Fruit fly (Drosophila melanogaster) whole organism, prepupa: ENCODE measurements around the gene CG13239.

ENCODE experiments used
- Blimp-1 ChIP-seq: fragments of 200-800 bp; sonication (Bioruptor generic); optimal IDR thresholded peaks from 3 replicates; lab custom pipeline; 2017; ENCODE audit warnings: missing biosample characterization, missing genetic modification characterization, mild to moderate bottlenecking, moderate library complexity, missing genetic modification reagents
- CG10631 ChIP-seq: fragments of 200-800 bp; sonication (Bioruptor generic); optimal IDR thresholded peaks from 2 replicates; lab custom pipeline; 2016; ENCODE audit warnings: missing biosample characterization, missing genetic modification characterization
- CG10669 ChIP-seq: fragments of 200-800 bp; sonication (Bioruptor generic); optimal IDR thresholded peaks from 3 replicates; lab custom pipeline; 2018; ENCODE audit warnings: missing biosample characterization, mild to moderate bottlenecking, missing genetic modification characterization, moderate library complexity
- CG11294 ChIP-seq: fragments of 200-800 bp; sonication (Bioruptor generic); IDR thresholded peaks from 2 replicates; pipeline ENCODE4 v1.3.6; 2022; ENCODE audit warnings: missing biosample characterization, missing genetic modification characterization
- CG11762 ChIP-seq: fragments of 200-800 bp; sonication (Bioruptor generic); optimal IDR thresholded peaks from 3 replicates; lab custom pipeline; 2016; ENCODE audit warnings: missing biosample characterization, missing genetic modification characterization; ENCODE audit not compliant: insufficient read depth
- CG1621 ChIP-seq: fragments of 200-800 bp; sonication (Bioruptor generic); optimal IDR thresholded peaks from 3 replicates; lab custom pipeline; 2018; ENCODE audit warnings: missing biosample characterization, mild to moderate bottlenecking, missing genetic modification characterization
- CG16779 ChIP-seq: fragments of 200-800 bp; sonication (Bioruptor generic); optimal IDR thresholded peaks from 3 replicates; lab custom pipeline; 2017; ENCODE audit warnings: missing biosample characterization, mild to moderate bottlenecking, missing genetic modification characterization
- CG3032 ChIP-seq: fragments of 200-800 bp; optimal IDR thresholded peaks from 2 replicates; lab custom pipeline; 2019; ENCODE audit warnings: missing biosample characterization, mild to moderate bottlenecking, missing genetic modification characterization, moderate library complexity
- CG32006 ChIP-seq: fragments of 200-800 bp; sonication (Bioruptor generic); optimal IDR thresholded peaks from 3 replicates; lab custom pipeline; 2017; ENCODE audit warnings: missing biosample characterization, mild to moderate bottlenecking, missing genetic modification characterization
- CG34406 ChIP-seq: fragments of 200-800 bp; sonication (Bioruptor generic); optimal IDR thresholded peaks from 3 replicates; lab custom pipeline; 2016; ENCODE audit warnings: missing biosample characterization, missing genetic modification characterization
- CG3919 ChIP-seq: fragments of 200-800 bp; sonication (Bioruptor generic); optimal IDR thresholded peaks from 3 replicates; lab custom pipeline; 2016; ENCODE audit warnings: missing biosample characterization, missing genetic modification characterization
- CG4318 ChIP-seq: fragments of 200-800 bp; sonication (Bioruptor generic); optimal IDR thresholded peaks from 3 replicates; lab custom pipeline; 2017; ENCODE audit warnings: missing biosample characterization, mild to moderate bottlenecking, missing genetic modification characterization
- CG6163 ChIP-seq: fragments of 200-800 bp; sonication (Bioruptor generic); IDR thresholded peaks from 3 replicates; pipeline ENCODE4 v1.3.6; 2022; ENCODE audit warnings: missing biosample characterization, missing genetic modification characterization
- CG6276 ChIP-seq: fragments of 200-800 bp; sonication (Bioruptor generic); optimal IDR thresholded peaks from 2 replicates; lab custom pipeline; 2017; ENCODE audit warnings: missing biosample characterization, mild to moderate bottlenecking, missing genetic modification characterization
- CG6854 ChIP-seq: fragments of 200-800 bp; sonication (Bioruptor generic); optimal IDR thresholded peaks from 2 replicates; lab custom pipeline; 2017; ENCODE audit warnings: missing biosample characterization, mild to moderate bottlenecking, missing genetic modification characterization
- CG7368 ChIP-seq: fragments of 200-800 bp; sonication (Bioruptor generic); optimal IDR thresholded peaks from 3 replicates; lab custom pipeline; 2016; ENCODE audit warnings: missing biosample characterization, missing genetic modification characterization
- CG8319 ChIP-seq: fragments of 200-800 bp; sonication (Bioruptor generic); optimal IDR thresholded peaks from 3 replicates; lab custom pipeline; 2016; ENCODE audit warnings: missing biosample characterization, missing genetic modification characterization
- CG8632 ChIP-seq: fragments of 200-800 bp; sonication (Bioruptor generic); optimal IDR thresholded peaks from 3 replicates; lab custom pipeline; 2016; ENCODE audit warnings: missing biosample characterization, missing genetic modification characterization
- CG9139 ChIP-seq: fragments of 200-800 bp; sonication (Bioruptor generic); optimal IDR thresholded peaks from 3 replicates; lab custom pipeline; 2017; ENCODE audit warnings: missing biosample characterization, mild to moderate bottlenecking, missing genetic modification characterization
- Eip75B ChIP-seq: fragments of 200-800 bp; sonication (Bioruptor generic); optimal IDR thresholded peaks from 3 replicates; lab custom pipeline; 2016; ENCODE audit warnings: missing biosample characterization, missing genetic modification characterization
- Eip78C ChIP-seq: fragments of 200-800 bp; sonication (Bioruptor generic); peaks from one replicate; lab custom pipeline; 2016; ENCODE audit warnings: missing biosample characterization, missing genetic modification characterization
- Ets21C ChIP-seq: fragments of 200-800 bp; sonication (Bioruptor generic); optimal IDR thresholded peaks from 3 replicates; lab custom pipeline; 2016; ENCODE audit warnings: missing biosample characterization, missing genetic modification characterization
- Ets96B ChIP-seq: fragments of 200-800 bp; optimal IDR thresholded peaks from 2 replicates; lab custom pipeline; 2019; ENCODE audit warnings: missing biosample characterization, mild to moderate bottlenecking, missing genetic modification characterization, moderate library complexity
- Gug ChIP-seq: fragments of 200-800 bp; sonication (Bioruptor generic); IDR thresholded peaks from 2 replicates; pipeline ENCODE4 v1.3.6; 2022; ENCODE audit warnings: missing biosample characterization, missing genetic modification characterization
- Hr4 ChIP-seq: fragments of 200-800 bp; sonication (Bioruptor generic); optimal IDR thresholded peaks from 3 replicates; lab custom pipeline; 2016; ENCODE audit warnings: missing biosample characterization, missing genetic modification characterization
- Met ChIP-seq: fragments of 200-800 bp; sonication (Bioruptor generic); optimal IDR thresholded peaks from 3 replicates; lab custom pipeline; 2016; ENCODE audit warnings: missing biosample characterization, missing genetic modification characterization
- OdsH ChIP-seq: fragments of 200-800 bp; sonication (Bioruptor generic); optimal IDR thresholded peaks from 3 replicates; lab custom pipeline; 2016; ENCODE audit warnings: missing biosample characterization, missing genetic modification characterization
- Smox ChIP-seq: fragments of 200-800 bp; sonication (Bioruptor generic); optimal IDR thresholded peaks from 3 replicates; lab custom pipeline; 2016; ENCODE audit warnings: missing biosample characterization, missing genetic modification characterization
- Sox14 ChIP-seq: fragments of 200-800 bp; sonication (Bioruptor generic); optimal IDR thresholded peaks from 3 replicates; lab custom pipeline; 2016; ENCODE audit warnings: missing biosample characterization, missing genetic modification characterization
- Sox15 ChIP-seq: fragments of 200-800 bp; sonication (Bioruptor generic); optimal IDR thresholded peaks from 3 replicates; lab custom pipeline; 2016; ENCODE audit warnings: missing biosample characterization, missing genetic modification characterization
- achi ChIP-seq: fragments of 200-800 bp; sonication (Bioruptor generic); optimal IDR thresholded peaks from 3 replicates; lab custom pipeline; 2016; ENCODE audit warnings: missing biosample characterization, missing genetic modification characterization
- acj6 ChIP-seq: fragments of 200-800 bp; sonication (Bioruptor generic); optimal IDR thresholded peaks from 3 replicates; lab custom pipeline; 2016; ENCODE audit warnings: missing biosample characterization, missing genetic modification characterization
- cyc ChIP-seq: fragments of 200-800 bp; sonication (Bioruptor generic); optimal IDR thresholded peaks from 3 replicates; lab custom pipeline; 2016; ENCODE audit warnings: missing biosample characterization, missing genetic modification characterization
- dac ChIP-seq: fragments of 200-800 bp; sonication (Bioruptor generic); optimal IDR thresholded peaks from 2 replicates; lab custom pipeline; 2017; ENCODE audit warnings: missing biosample characterization, mild to moderate bottlenecking, missing genetic modification characterization
- dsx ChIP-seq: fragments of 200-800 bp; optimal IDR thresholded peaks from 3 replicates; lab custom pipeline; 2019; ENCODE audit warnings: missing biosample characterization, mild to moderate bottlenecking, missing genetic modification characterization, moderate library complexity; ENCODE audit not compliant: poor library complexity, severe bottlenecking
- fkh ChIP-seq: fragments of 200-800 bp; sonication (Bioruptor generic); optimal IDR thresholded peaks from 3 replicates; lab custom pipeline; 2017; ENCODE audit warnings: missing biosample characterization, mild to moderate bottlenecking, missing genetic modification characterization, moderate library complexity
- lz ChIP-seq: fragments of 200-800 bp; sonication (Bioruptor generic); optimal IDR thresholded peaks from 3 replicates; lab custom pipeline; 2016; ENCODE audit warnings: missing biosample characterization, missing genetic modification characterization
- pdm3 ChIP-seq: fragments of 200-800 bp; sonication (Bioruptor generic); optimal IDR thresholded peaks from 3 replicates; lab custom pipeline; 2016; ENCODE audit warnings: missing biosample characterization, missing genetic modification characterization
- ss ChIP-seq, 2 experiments: fragments of 200-800 bp; sonication (Bioruptor generic); optimal IDR thresholded peaks; 2 replicates in 1 of 2; 3 replicates in 1 of 2; lab custom pipeline; 2017 to 2018; ENCODE audit warnings: mild to moderate bottlenecking in 2 of 2, missing biosample characterization in 2 of 2, missing genetic modification characterization in 2 of 2, moderate library complexity in 1 of 2
- topi ChIP-seq: fragments of 200-800 bp; sonication (Bioruptor generic); optimal IDR thresholded peaks from 3 replicates; lab custom pipeline; 2016; ENCODE audit warnings: missing biosample characterization, missing genetic modification characterization
- vri ChIP-seq: fragments of 200-800 bp; sonication (Bioruptor generic); optimal IDR thresholded peaks from 3 replicates; lab custom pipeline; 2016; ENCODE audit warnings: missing biosample characterization, mild to moderate bottlenecking, missing genetic modification characterization

Gene CG13239

dm6 chr3L:22863367-22864078, 2.9 kb downstream of the CG13239 start, which contains the start of gene CG33169 (continued):
- TF ChIP-seq CG10669 (GFP tag; lab: Kevin White, UChicago) (peak; percentile 26), CG3032 (tag; lab: Kevin White, UChicago) (peak; percentile 46), Sox14 (GFP tag; lab: Kevin White, UChicago) (peak; percentile 77), CG1621 (tag; lab: Kevin White, UChicago) (peak; percentile 95), acj6 (peak; percentile 38), OdsH (GFP tag; lab: Kevin White, UChicago) (peak; percentile 53), CG32006 (GFP tag; lab: Kevin White, UChicago) (peak; percentile 48), Hr4 (no peak), topi (peak; percentile 65), CG34406 (GFP tag; lab: Kevin White, UChicago) (no peak), Eip75B (GFP tag; lab: Kevin White, UChicago) (peak; percentile 92), CG10631 (GFP tag; lab: Kevin White, UChicago) (peak; percentile 54), Sox15 (GFP tag; lab: Kevin White, UChicago) (peak; percentile 1), Eip78C (GFP tag; lab: Kevin White, UChicago) (peak; percentile 70), dsx (GFP tag; lab: Kevin White, UChicago) (peak; percentile 61), CG8319 (GFP tag; lab: Kevin White, UChicago) (peak; percentile 50), CG9139 (GFP tag; lab: Kevin White, UChicago) (no peak), CG11762 (no peak), vri (GFP tag; lab: Kevin White, UChicago) (peak; percentile 81), pdm3 (peak; percentile 57), CG3919 (GFP tag; lab: Kevin White, UChicago) (peak; percentile 73), CG16779 (no peak), Gug (GFP tag; lab: Robert Waterston, UW) (no peak), fkh (GFP tag; lab: Kevin White, UChicago) (no peak), Met (GFP tag; lab: Kevin White, UChicago) (peak; percentile 50), CG8632 (GFP tag; lab: Kevin White, UChicago) (no peak), Blimp-1 (GFP tag; lab: Kevin White, UChicago) (peak; percentile 41), cyc (GFP tag; lab: Kevin White, UChicago) (peak; percentile 84), CG6854 (GFP tag; lab: Kevin White, UChicago) (peak; percentile 36), dac (GFP tag; lab: Kevin White, UChicago) (peak; percentile 18), CG6163 (peak; percentile 73), CG7368 (peak; percentile 37), CG4318 (GFP tag; lab: Kevin White, UChicago) (no peak), CG11294 (GFP tag; lab: Robert Waterston, UW) (0 out of 2 replicates have a peak, but pooled peaks have one; percentile 41), Ets96B (tag; lab: Kevin White, UChicago) (peak; percentile 21), Smox (GFP tag; lab: Kevin White, UChicago) (peak; percentile 36), Ets21C (GFP tag; lab: Kevin White, UChicago) (peak; percentile 44)

- TF ChIP-seq Eip78C (GFP tag; lab: Kevin White, UChicago) (peak; percentile 69), Smox (GFP tag; lab: Kevin White, UChicago) (no peak), CG1621 (tag; lab: Kevin White, UChicago) (no peak), CG6276 (GFP tag; lab: Kevin White, UChicago) (no peak), Gug (GFP tag; lab: Robert Waterston, UW) (no peak), topi (peak; percentile 8), CG16779 (no peak), ss (GFP tag; optimal IDR thresholded peaks at IDR 0.05; lab: Kevin White, UChicago) (peak in 1 of 2 experiments; percentile 41), achi (GFP tag; lab: Kevin White, UChicago) (peak; percentile 77), fkh (GFP tag; lab: Kevin White, UChicago) (peak; percentile 45), vri (GFP tag; lab: Kevin White, UChicago) (peak; percentile 93), lz (GFP tag; lab: Kevin White, UChicago) (no peak)
Observed at dm6 chr3L:22864254-22865060, 3.9 kb downstream of the CG13239 start, which contains the start of gene CG33170. TSS of gene CG33170 (plus strand) at chr3L:22864600.
